Worm (Caenorhabditis elegans): ENCODE data around the gene pik-1.

ce11 chrIV:13380506-13380905 lies 35.3 kb upstream of the pik-1 start:
- TF ChIP-seq nhr-76 (tag; optimal IDR thresholded peaks at IDR 0.05), result no peak
- TF ChIP-seq mep-1 (tag; optimal IDR thresholded peaks at IDR 0.05), result no peak
- no peak for TF ChIP-seq unc-39 (tag; optimal IDR thresholded peaks at IDR 0.05)
- no peak for TF ChIP-seq nhr-28 (tag; optimal IDR thresholded peaks at IDR 0.05)
- no peak for TF ChIP-seq ces-1 (GFP tag; optimal IDR thresholded peaks at IDR 0.05)
- no peak for TF ChIP-seq hlh-1 (tag; optimal IDR thresholded peaks at IDR 0.05)
- TF ChIP-seq elt-1 (tag; optimal IDR thresholded peaks at IDR 0.05; ENCODE audit: borderline replicate concordance, insufficient read depth), result no peak
- TF ChIP-seq ztf-11 (tag; optimal IDR thresholded peaks at IDR 0.05), result no peak
- TF ChIP-seq bed-3 (GFP tag; optimal IDR thresholded peaks at IDR 0.05), result no peak

Measured in whole organism, mixed stage, embryonic.